Fruit fly (Drosophila melanogaster) whole organism, wandering third instar larva: ENCODE measurements around the gene Noc2.

ENCODE experiments used
- fru ChIP-seq: fragments of 200-800 bp; sonication (Bioruptor generic); optimal IDR thresholded peaks from 3 replicates; lab custom pipeline; 2016; ENCODE audit warnings: missing biosample characterization, mild to moderate bottlenecking, missing genetic modification characterization
- h ChIP-seq: fragments of 200-800 bp; sonication (Bioruptor generic); optimal IDR thresholded peaks from 3 replicates; lab custom pipeline; 2016; ENCODE audit warnings: missing biosample characterization, mild to moderate bottlenecking, missing genetic modification characterization

- TF ChIP-seq h (GFP tag; lab: Kevin White, UChicago) (no peak), fru (GFP tag; lab: Kevin White, UChicago) (no peak)
Measured at dm6 chr2L:21200275-21200674, 36.8 kb downstream of the Noc2 start, which contains the start of gene CG31624.
